Fruit fly (Drosophila melanogaster) whole organism, embryonic: ENCODE results near the gene Tim17b1.

Source experiments
- CG10462 ChIP-seq: fragments of 200-800 bp; sonication (Bioruptor generic); optimal IDR thresholded peaks from 2 replicates; lab custom pipeline; 2016; ENCODE audit warnings: missing biosample characterization, missing genetic modification characterization
- CG11723 ChIP-seq: fragments of 200-800 bp; sonication (Bioruptor generic); optimal IDR thresholded peaks from 2 replicates; lab custom pipeline; 2017; ENCODE audit warnings: missing biosample characterization, mild to moderate bottlenecking, missing genetic modification characterization
- CG12155 ChIP-seq: fragments of 200-800 bp; sonication (Bioruptor generic); optimal IDR thresholded peaks from 3 replicates; lab custom pipeline; 2016; ENCODE audit warnings: missing biosample characterization, missing genetic modification characterization
- CG12744 ChIP-seq: fragments of 200-800 bp; sonication (Bioruptor generic); optimal IDR thresholded peaks from 2 replicates; lab custom pipeline; 2016; ENCODE audit warnings: missing biosample characterization, missing genetic modification characterization
- CG13424 ChIP-seq: fragments of 200-800 bp; sonication (Bioruptor generic); optimal IDR thresholded peaks from 2 replicates; lab custom pipeline; 2019; ENCODE audit warnings: missing biosample characterization, mild to moderate bottlenecking, missing genetic modification characterization, moderate library complexity
- CG13775 ChIP-seq: fragments of 200-800 bp; sonication (Bioruptor generic); optimal IDR thresholded peaks from 3 replicates; lab custom pipeline; 2017; ENCODE audit warnings: missing biosample characterization, mild to moderate bottlenecking, missing genetic modification characterization
- CG1529 ChIP-seq: fragments of 200-800 bp; sonication (Bioruptor generic); optimal IDR thresholded peaks from 3 replicates; lab custom pipeline; 2018; ENCODE audit warnings: missing biosample characterization, missing genetic modification characterization
- CG16815 ChIP-seq: fragments of 200-800 bp; sonication (Bioruptor generic); optimal IDR thresholded peaks from 3 replicates; lab custom pipeline; 2017; ENCODE audit warnings: missing biosample characterization, mild to moderate bottlenecking, missing genetic modification characterization
- CG17912 ChIP-seq: fragments of 200-800 bp; sonication (Bioruptor generic); optimal IDR thresholded peaks from 2 replicates; lab custom pipeline; 2018; ENCODE audit warnings: missing biosample characterization, mild to moderate bottlenecking, missing genetic modification characterization
- CG18476 ChIP-seq: fragments of 200-800 bp; sonication (Bioruptor generic); optimal IDR thresholded peaks from 2 replicates; lab custom pipeline; 2016; ENCODE audit warnings: missing biosample characterization, mild to moderate bottlenecking, missing genetic modification characterization
- CG30403 ChIP-seq: fragments of 200-800 bp; sonication (Bioruptor generic); optimal IDR thresholded peaks from 3 replicates; lab custom pipeline; 2016; ENCODE audit warnings: missing biosample characterization, missing genetic modification characterization
- CG3407 ChIP-seq: fragments of 200-800 bp; sonication (Bioruptor generic); optimal IDR thresholded peaks from 2 replicates; lab custom pipeline; 2018; ENCODE audit warnings: missing biosample characterization, mild to moderate bottlenecking, missing genetic modification characterization
- CG4282 ChIP-seq: fragments of 200-800 bp; sonication (Bioruptor generic); optimal IDR thresholded peaks from 2 replicates; lab custom pipeline; 2016; ENCODE audit warnings: missing biosample characterization, missing genetic modification characterization
- CG6175 ChIP-seq: fragments of 200-800 bp; sonication (Bioruptor generic); IDR thresholded peaks from 3 replicates; pipeline ENCODE4 v1.3.6; 2022; ENCODE audit warnings: missing biosample characterization, missing genetic modification characterization
- CG6254 ChIP-seq: fragments of 200-800 bp; sonication (Bioruptor generic); optimal IDR thresholded peaks from 3 replicates; lab custom pipeline; 2017; ENCODE audit warnings: mild to moderate bottlenecking, missing biosample characterization, missing genetic modification reagents, missing genetic modification characterization
- CG6791 ChIP-seq: fragments of 200-800 bp; sonication (Bioruptor generic); IDR thresholded peaks from 3 replicates; pipeline ENCODE4 v1.3.6; 2022; ENCODE audit warnings: missing biosample characterization, missing genetic modification characterization; ENCODE audit not compliant: partially characterized antibody
- CG7556 ChIP-seq: fragments of 200-800 bp; sonication (Bioruptor generic); optimal IDR thresholded peaks from 2 replicates; lab custom pipeline; 2017; ENCODE audit warnings: missing biosample characterization, mild to moderate bottlenecking, missing genetic modification characterization
- CG9797 ChIP-seq: fragments of 200-800 bp; sonication (Bioruptor generic); optimal IDR thresholded peaks from 3 replicates; lab custom pipeline; 2018; ENCODE audit warnings: missing biosample characterization, mild to moderate bottlenecking, missing genetic modification characterization
- CrebB ChIP-seq: fragments of 200-800 bp; sonication (Bioruptor generic); optimal IDR thresholded peaks from 3 replicates; lab custom pipeline; 2018; ENCODE audit warnings: missing biosample characterization, mild to moderate bottlenecking, missing genetic modification characterization
- D19B ChIP-seq: fragments of 200-800 bp; sonication (Bioruptor generic); optimal IDR thresholded peaks from 2 replicates; lab custom pipeline; 2017; ENCODE audit warnings: missing biosample characterization, mild to moderate bottlenecking, missing genetic modification characterization
- Dref ChIP-seq: fragments of 200-800 bp; sonication (Bioruptor generic); IDR thresholded peaks from 2 replicates; pipeline ENCODE4 v1.3.6; 2022; ENCODE audit warnings: missing biosample characterization, missing genetic modification characterization
- Gug ChIP-seq: fragments of 200-800 bp; sonication (Bioruptor generic); IDR thresholded peaks from 4 replicates; pipeline ENCODE4 v1.3.6; 2022; ENCODE audit warnings: missing biosample characterization, missing genetic modification characterization
- HHEX ChIP-seq: fragments of 200-800 bp; sonication (Bioruptor generic); optimal IDR thresholded peaks from 3 replicates; lab custom pipeline; 2017; ENCODE audit warnings: missing biosample characterization, mild to moderate bottlenecking, missing genetic modification characterization, missing genetic modification reagents
- Hr3 ChIP-seq: fragments of 200-800 bp; sonication (Bioruptor generic); optimal IDR thresholded peaks from 3 replicates; lab custom pipeline; 2016; ENCODE audit warnings: missing biosample characterization, missing genetic modification characterization
- Mrtf ChIP-seq: fragments of 200-800 bp; sonication (Bioruptor generic); IDR thresholded peaks from 3 replicates; pipeline ENCODE4 v1.3.6; 2022; ENCODE audit warnings: missing biosample characterization, missing genetic modification characterization
- NfI ChIP-seq: fragments of 200-800 bp; sonication (Bioruptor generic); optimal IDR thresholded peaks from 3 replicates; lab custom pipeline; 2018; ENCODE audit warnings: missing biosample characterization, mild to moderate bottlenecking, missing genetic modification characterization, moderate library complexity
- Oli ChIP-seq: fragments of 200-800 bp; sonication (Bioruptor generic); optimal IDR thresholded peaks from 2 replicates; lab custom pipeline; 2018; ENCODE audit warnings: missing biosample characterization, mild to moderate bottlenecking, missing genetic modification characterization, moderate library complexity
- Ssrp ChIP-seq: fragments of 200-800 bp; sonication (Bioruptor generic); optimal IDR thresholded peaks from 2 replicates; lab custom pipeline; 2018; ENCODE audit warnings: missing biosample characterization, mild to moderate bottlenecking, missing genetic modification characterization, moderate library complexity
- bab2 ChIP-seq: fragments of 200-800 bp; sonication (Bioruptor generic); optimal IDR thresholded peaks from 2 replicates; lab custom pipeline; 2016; ENCODE audit warnings: missing biosample characterization, missing genetic modification characterization
- chm ChIP-seq: fragments of 200-800 bp; sonication (Bioruptor generic); IDR thresholded peaks from 2 replicates; pipeline ENCODE4 v1.3.6; 2022; ENCODE audit warnings: missing biosample characterization, missing genetic modification characterization
- chn ChIP-seq: fragments of 200-800 bp; sonication (Bioruptor generic); optimal IDR thresholded peaks from 2 replicates; lab custom pipeline; 2016; ENCODE audit warnings: missing biosample characterization, missing genetic modification characterization
- dysf ChIP-seq: fragments of 200-800 bp; sonication (Bioruptor generic); IDR thresholded peaks from 3 replicates; pipeline ENCODE4 v1.3.6; 2022; ENCODE audit warnings: missing biosample characterization, missing genetic modification characterization
- fd3F ChIP-seq: fragments of 200-800 bp; sonication (Bioruptor generic); optimal IDR thresholded peaks from 2 replicates; lab custom pipeline; 2018; ENCODE audit warnings: missing biosample characterization, mild to moderate bottlenecking, missing genetic modification characterization, moderate library complexity
- jing ChIP-seq: fragments of 200-800 bp; sonication (Bioruptor generic); optimal IDR thresholded peaks from 2 replicates; lab custom pipeline; 2018; ENCODE audit warnings: missing biosample characterization, mild to moderate bottlenecking, missing genetic modification characterization
- jumu ChIP-seq: fragments of 200-800 bp; sonication (Bioruptor generic); optimal IDR thresholded peaks from 3 replicates; lab custom pipeline; 2016; ENCODE audit warnings: missing biosample characterization, missing genetic modification characterization
- knrl ChIP-seq: fragments of 200-800 bp; sonication (Bioruptor generic); IDR thresholded peaks from 3 replicates; pipeline ENCODE4 v1.3.6; 2022; ENCODE audit warnings: missing biosample characterization, missing genetic modification characterization; ENCODE audit not compliant: partially characterized antibody
- pan ChIP-seq, 4 experiments: fragments of >200 bp in 3 of 4; fragments of 200-800 bp in 1 of 4; sonication (Bioruptor generic) in 1 of 4; optimal IDR thresholded peaks in 3 of 4; IDR thresholded peaks in 1 of 4; 2 replicates each; pipeline versions ENCODE4 v1.3.6 to Lab custom; 2017 to 2022; ENCODE audit warnings: missing biosample characterization in 2 of 4, missing genetic modification characterization in 2 of 4, mixed read lengths in 1 of 4
- peb ChIP-seq: fragments of 200-800 bp; sonication (Bioruptor generic); IDR thresholded peaks from 2 replicates; pipeline ENCODE4 v1.3.6; 2022; ENCODE audit warnings: missing biosample characterization, missing genetic modification characterization
- phol ChIP-seq: fragments of 200-800 bp; sonication (Bioruptor generic); optimal IDR thresholded peaks from 3 replicates; lab custom pipeline; 2018; ENCODE audit warnings: missing biosample characterization, mild to moderate bottlenecking, missing genetic modification characterization, moderate library complexity
- salm ChIP-seq: fragments of 200-800 bp; sonication (Bioruptor generic); optimal IDR thresholded peaks from 2 replicates; lab custom pipeline; 2018; ENCODE audit warnings: missing biosample characterization, mild to moderate bottlenecking, missing genetic modification characterization
- sd ChIP-seq: fragments of 200-800 bp; sonication (Bioruptor generic); optimal IDR thresholded peaks from 3 replicates; lab custom pipeline; 2018; ENCODE audit warnings: missing biosample characterization, mild to moderate bottlenecking, missing genetic modification characterization, moderate library complexity
- sens ChIP-seq: fragments of 200-800 bp; sonication (Bioruptor generic); peaks from one replicate; lab custom pipeline; 2016; ENCODE audit warnings: missing biosample characterization, missing genetic modification characterization
- sens-2 ChIP-seq: fragments of 200-800 bp; sonication (Bioruptor generic); IDR thresholded peaks from 2 replicates; pipeline ENCODE4 v1.3.6; 2022; ENCODE audit warnings: missing biosample characterization, missing genetic modification characterization
- sna ChIP-seq: fragments of 200-800 bp; sonication (Bioruptor generic); IDR thresholded peaks from 2 replicates; pipeline ENCODE4 v1.3.6; 2022; ENCODE audit warnings: missing biosample characterization, missing genetic modification characterization; ENCODE audit not compliant: partially characterized antibody
- vfl ChIP-seq: fragments of 200-800 bp; sonication (Bioruptor generic); optimal IDR thresholded peaks from 2 replicates; lab custom pipeline; 2016; ENCODE audit warnings: missing biosample characterization, missing genetic modification characterization
- zen ChIP-seq: fragments of 200-800 bp; sonication (Bioruptor generic); optimal IDR thresholded peaks from 3 replicates; lab custom pipeline; 2018; ENCODE audit warnings: missing biosample characterization, mild to moderate bottlenecking, missing genetic modification characterization, moderate library complexity
- zen2 ChIP-seq: fragments of 200-800 bp; sonication (Bioruptor generic); IDR thresholded peaks from 3 replicates; pipeline ENCODE4 v1.3.6; 2022; ENCODE audit warnings: missing biosample characterization, missing genetic modification characterization; ENCODE audit not compliant: partially characterized antibody
- zf30C ChIP-seq: fragments of 200-800 bp; sonication (Bioruptor generic); optimal IDR thresholded peaks from 3 replicates; lab custom pipeline; 2018; ENCODE audit warnings: missing biosample characterization, mild to moderate bottlenecking, missing genetic modification characterization

Gene Tim17b1

DNA sequence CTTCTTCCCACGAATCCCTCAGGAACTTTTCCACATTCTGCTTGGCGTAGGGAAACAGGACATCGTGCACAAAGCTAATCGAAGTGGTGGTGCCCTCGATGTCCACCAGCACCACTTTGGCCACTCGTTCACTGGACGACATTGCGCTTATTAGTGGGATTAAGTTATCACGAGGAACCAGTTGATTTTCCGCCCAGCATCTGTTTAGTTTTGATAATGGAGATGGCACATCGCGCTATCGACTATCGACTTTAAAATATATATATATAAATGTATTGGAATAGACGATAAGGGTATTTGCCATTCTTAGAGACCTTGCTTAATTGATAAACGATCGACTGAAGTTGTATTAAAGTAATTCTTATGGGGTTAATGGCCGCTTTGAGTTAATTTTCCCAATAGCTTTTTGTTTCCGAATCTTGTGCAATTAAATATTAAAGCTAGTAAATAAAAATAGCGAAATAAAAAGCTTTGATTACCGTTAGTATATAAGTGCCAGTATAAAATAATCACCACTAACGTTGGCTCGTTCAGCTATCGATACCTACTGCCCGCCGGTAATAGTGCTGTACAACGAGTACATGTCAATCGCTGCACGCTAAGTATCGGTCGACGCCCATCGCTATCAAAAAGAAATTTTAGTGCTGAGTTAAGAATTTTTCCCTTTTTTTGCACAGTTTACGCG, 43.3 kb upstream of the Tim17b1 start, which contains the start of the genes Enoph and Hph (continued):
- TF ChIP-seq Oli (tag; lab: Kevin White, UChicago) (peak; percentile 27), sens (GFP tag; lab: Kevin White, UChicago) (peak; percentile 91), Gug (GFP tag; lab: Robert Waterston, UW) (peak; percentile 52; the same call in 1 of the 4 replicates), CG18476 (peak; percentile 24), CG9797 (GFP tag; lab: Kevin White, UChicago) (peak; percentile 35), dysf (peak; percentile 73), bab2 (GFP tag; lab: Kevin White, UChicago) (peak; percentile 35), zen2 (GFP tag; lab: Robert Waterston, UW) (peak; percentile 39; the same call in 1 of the 3 replicates), phol (peak; percentile 72), CG11723 (GFP tag; lab: Kevin White, UChicago) (peak; percentile 39), pan (optimal IDR thresholded peaks at IDR 0.05; lab: Kevin White, UChicago) (no peak), pan (GFP tag; optimal IDR thresholded peaks at IDR 0.05 in 1 of 2, IDR thresholded peaks at IDR 0.05 in 1 of 2) (peak in 1 of 2 experiments; percentile 42), CG6254 (peak; percentile 32), chn (GFP tag; lab: Kevin White, UChicago) (peak; percentile 11), CG16815 (GFP tag; lab: Kevin White, UChicago) (peak; percentile 22), CG6791 (GFP tag; lab: Robert Waterston, UW) (peak; percentile 80), jing (GFP tag; lab: Kevin White, UChicago) (no peak), CrebB (tag; lab: Kevin White, UChicago) (no peak), HHEX (GFP tag; lab: Kevin White, UChicago) (peak; percentile 48), peb (GFP tag; lab: Robert Waterston, UW) (no peak), chm (GFP tag; lab: Robert Waterston, UW) (0 out of 2 replicates have a peak, but pooled peaks have one; percentile 30), Hr3 (GFP tag; lab: Kevin White, UChicago) (peak; percentile 70), CG13775 (GFP tag; lab: Kevin White, UChicago) (peak; percentile 73), D19B (peak; percentile 31), Mrtf (GFP tag; lab: Robert Waterston, UW) (0 out of 3 replicates have a peak, but pooled peaks have one; percentile 28), CG7556 (peak; percentile 58), CG6175 (GFP tag; lab: Robert Waterston, UW) (no peak), CG17912 (no peak), CG4282 (GFP tag; lab: Kevin White, UChicago) (peak; percentile 24), CG10462 (peak; percentile 66), zen (peak; percentile 49), sd (peak; percentile 19), CG12744 (GFP tag; lab: Kevin White, UChicago) (no peak), NfI (GFP tag; lab: Kevin White, UChicago) (peak; percentile 40), CG3407 (GFP tag; lab: Kevin White, UChicago) (peak; percentile 33), Dref (GFP tag; lab: Robert Waterston, UW) (peak; percentile 88), CG12155 (peak; percentile 71), vfl (GFP tag; lab: Kevin White, UChicago) (peak; percentile 13), sna (GFP tag; lab: Robert Waterston, UW) (peak; percentile 57; the same call in 1 of the 2 replicates), salm (tag; lab: Kevin White, UChicago) (no peak), Ssrp (tag; lab: Kevin White, UChicago) (peak; percentile 41), sens-2 (GFP tag; lab: Robert Waterston, UW) (no peak), knrl (GFP tag; lab: Robert Waterston, UW) (peak; percentile 83), jumu (GFP tag; lab: Kevin White, UChicago) (peak; percentile 62), CG1529 (GFP tag; lab: Kevin White, UChicago) (peak; percentile 1), fd3F (GFP tag; lab: Kevin White, UChicago) (peak; percentile 56), CG30403 (GFP tag; lab: Kevin White, UChicago) (peak; percentile 77), zf30C (GFP tag; lab: Kevin White, UChicago) (no peak), CG13424 (tag; lab: Kevin White, UChicago) (peak; percentile 71)
